Fruit fly (Drosophila melanogaster) Kc167 (cell line): ENCODE data around the gene EMC2B.
"Not testable (repeated sequence)": the region's sequence is repeated elsewhere in the genome, so short reads cannot be mapped to it uniquely, and the experiment has no call there.

Experiments
- Myc ChIP-seq: fragments of >200 bp; optimal IDR thresholded peaks from 2 replicates; lab custom pipeline; 2017; ENCODE audit warnings: missing external identifiers
- Sin3A ChIP-seq: fragments of >200 bp; optimal IDR thresholded peaks from 2 replicates; lab custom pipeline; 2018; ENCODE audit warnings: missing external identifiers
- h ChIP-seq: fragments of >200 bp; optimal IDR thresholded peaks from 3 replicates; lab custom pipeline; 2018; ENCODE audit warnings: missing external identifiers
- insv ChIP-seq: fragments of >200 bp; optimal IDR thresholded peaks from 3 replicates; lab custom pipeline; 2018; ENCODE audit warnings: missing external identifiers
- psq ChIP-seq: fragments of >200 bp; optimal IDR thresholded peaks from 2 replicates; lab custom pipeline; 2017; ENCODE audit warnings: missing external identifiers
- ttk ChIP-seq: sonication (Bioruptor generic); optimal IDR thresholded peaks from 2 replicates; lab custom pipeline; 2017; ENCODE audit warnings: missing external identifiers

The EMC2B gene

dm6 chr3R:17008018-17008674 is 16.5 kb upstream of the EMC2B start, which contains the start of gene CG8907:
CG8907 (plus strand) TSS chr3R:17008269.
- no peak for TF ChIP-seq Myc (lab: Kevin White, UChicago)
- TF ChIP-seq ttk (lab: Kevin White, UChicago), result no peak
- TF ChIP-seq insv (lab: Kevin White, UChicago), result no peak
- no peak for TF ChIP-seq h
- no peak for TF ChIP-seq Sin3A (lab: Kevin White, UChicago)
- no peak for TF ChIP-seq psq

- no peak for TF ChIP-seq h
- TF ChIP-seq psq, result no peak
- no peak for TF ChIP-seq insv (lab: Kevin White, UChicago)
- no peak for TF ChIP-seq Sin3A (lab: Kevin White, UChicago)
- TF ChIP-seq Myc (lab: Kevin White, UChicago), result no peak
- TF ChIP-seq ttk (lab: Kevin White, UChicago), result no peak
Measured at dm6 chr3R:17007336-17007735, 15.7 kb upstream of the EMC2B start.

dm6 chr3R:17003468-17003867 is 11.8 kb upstream of the EMC2B start:
- TF ChIP-seq Myc (lab: Kevin White, UChicago) (no peak), insv (lab: Kevin White, UChicago) (no peak), psq (no peak), ttk (lab: Kevin White, UChicago) (no peak), Sin3A (lab: Kevin White, UChicago) (no peak), h (no peak)

- TF ChIP-seq ttk (lab: Kevin White, UChicago) (no peak), h (no peak), insv (lab: Kevin White, UChicago) (no peak), Sin3A (lab: Kevin White, UChicago) (no peak), Myc (lab: Kevin White, UChicago) (no peak), psq (no peak)
Measured at dm6 chr3R:17002218-17003110, 10.8 kb upstream of the EMC2B start, which contains the start of the genes Sf3a1 and Irc. Sf3a1 (minus strand) TSS chr3R:17002355. Irc (plus strand) TSS chr3R:17002875.

- TF ChIP-seq ttk (lab: Kevin White, UChicago) (no peak), h (no peak), Myc (lab: Kevin White, UChicago) (no peak), psq (no peak)
Measured at dm6 chr3R:16996059-16996959, 4.6 kb upstream of the EMC2B start, which contains the start of the genes EMC2A and CG3534. EMC2A (minus strand) TSS chr3R:16996071. CG3534 (plus strand) TSS chr3R:16996446.

- not testable (repeated sequence) for TF ChIP-seq h; Myc (lab: Kevin White, UChicago); insv (lab: Kevin White, UChicago)
Measured at dm6 chr3R:16992716-16993115, 1.0 kb upstream of the EMC2B start, which contains the start of gene CG31274. CG31274 (plus strand) TSS chr3R:16993016.

dm6 chr3R:16988514-16988913 is 3.2 kb downstream of the EMC2B start, which contains the start of gene MESK4:
MESK4 (plus strand) TSS chr3R:16988814.
- not testable (repeated sequence) for TF ChIP-seq ttk, Myc, insv (lab: Kevin White, UChicago)

- no peak for TF ChIP-seq psq
- TF ChIP-seq h, result no peak
- no peak for TF ChIP-seq Myc (lab: Kevin White, UChicago)
- TF ChIP-seq ttk (lab: Kevin White, UChicago), result no peak
- TF ChIP-seq Sin3A (lab: Kevin White, UChicago), result no peak
- no peak for TF ChIP-seq insv (lab: Kevin White, UChicago)
Measured at dm6 chr3R:16987924-16988298, 3.8 kb downstream of the EMC2B start.

- TF ChIP-seq ttk (lab: Kevin White, UChicago) (no peak), Myc (lab: Kevin White, UChicago) (no peak), insv (lab: Kevin White, UChicago) (no peak), psq (no peak), Sin3A (lab: Kevin White, UChicago) (no peak), h (no peak)
Measured at dm6 chr3R:16987220-16987923, 4.3 kb downstream of the EMC2B start, which contains the start of gene CG18622. CG18622 (minus strand) TSS chr3R:16987732.

dm6 chr3R:16986181-16987074 is 5.2 kb downstream of the EMC2B start:
- no peak for TF ChIP-seq ttk (lab: Kevin White, UChicago)
- TF ChIP-seq Sin3A (lab: Kevin White, UChicago), result no peak
- TF ChIP-seq h, result no peak
- TF ChIP-seq insv (lab: Kevin White, UChicago), result no peak
- no peak for TF ChIP-seq psq
- TF ChIP-seq Myc (lab: Kevin White, UChicago), result no peak
